Worm (Caenorhabditis elegans) whole organism, L4 larva: Measurements from ENCODE around the gene ntp-1.

Source experiments
- nhr-77 ChIP-seq: fragments of 150-350 bp; optimal IDR thresholded peaks from 2 replicates; lab custom pipeline; 2014; ENCODE audit warnings: missing biosample characterization, missing genetic modification characterization
- pqm-1 ChIP-seq: sonication (generic microtip); optimal IDR thresholded peaks from 2 replicates; lab custom pipeline; 2017; ENCODE audit warnings: missing biosample characterization, missing genetic modification characterization
- ztf-11 ChIP-seq: fragments of 150-350 bp; optimal IDR thresholded peaks from 2 replicates; lab custom pipeline; 2014; ENCODE audit warnings: missing biosample characterization, missing genetic modification characterization

DNA sequence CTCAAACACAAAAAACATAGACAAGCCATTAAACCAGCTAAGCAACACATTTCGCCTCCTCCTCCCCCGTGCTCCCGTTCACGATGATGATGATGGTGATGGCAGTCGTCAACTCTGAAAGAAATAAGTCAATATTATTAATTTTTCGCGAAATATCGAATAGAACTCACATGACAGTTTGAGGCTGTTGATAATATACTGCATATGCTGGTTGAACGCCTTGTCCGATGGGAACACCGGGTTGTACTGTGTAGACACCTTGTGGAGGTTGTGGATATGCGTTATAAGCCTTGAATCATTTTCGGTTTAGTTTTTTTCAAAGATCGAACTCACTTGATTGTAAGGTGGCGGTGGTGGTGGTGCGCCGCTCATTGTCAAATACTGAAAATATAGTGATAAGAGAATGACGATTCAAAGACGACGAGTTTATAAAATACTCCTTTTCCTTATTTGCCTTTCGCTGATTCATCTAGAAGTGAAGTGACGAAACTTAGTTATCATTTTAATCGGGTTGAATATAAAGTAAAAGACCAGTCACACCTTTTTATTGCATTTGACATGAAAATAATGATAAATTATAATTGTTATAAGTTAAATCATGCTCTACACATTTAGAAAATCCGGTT lies 2.7 kb downstream of the ntp-1 start, which contains the start of gene C33H5.13:
- TF ChIP-seq nhr-77 (tag; lab: Kevin White, UChicago) (peak; percentile 43), ztf-11 (tag; lab: Kevin White, UChicago) (no peak), pqm-1 (tag; lab: Kevin White, UChicago) (peak; percentile 90)
